Worm (Caenorhabditis elegans) whole organism, L3 larva: Measurements from ENCODE around the gene T28C6.5.

Experiments
- R02D3.7 ChIP-seq: fragments of 150-350 bp; optimal IDR thresholded peaks from 2 replicates; lab custom pipeline; 2014; ENCODE audit warnings: missing biosample characterization, missing genetic modification characterization
- ama-1 ChIP-seq: fragments of 150-350 bp; optimal IDR thresholded peaks from 2 replicates; lab custom pipeline; 2018
- ceh-16 ChIP-seq: sonication (generic microtip); optimal IDR thresholded peaks from 2 replicates; lab custom pipeline; 2017; ENCODE audit warnings: missing biosample characterization, missing genetic modification characterization
- elt-2 ChIP-seq: sonication (generic microtip); optimal IDR thresholded peaks from 2 replicates; lab custom pipeline; 2016; ENCODE audit warnings: missing genetic modification reagents, mild to moderate bottlenecking, missing genetic modification characterization, missing compliant biosample characterization
- elt-3 ChIP-seq, 3 experiments: fragments of 150-350 bp in 1 of 3; sonication (generic microtip) in 2 of 3; optimal IDR thresholded peaks; 2 replicates in 2 of 3; 4 replicates in 1 of 3; lab custom pipeline; 2014 to 2017; ENCODE audit warnings: missing biosample characterization in 3 of 3, missing genetic modification characterization in 3 of 3
- fkh-10 ChIP-seq: sonication (generic microtip); optimal IDR thresholded peaks from 2 replicates; lab custom pipeline; 2017; ENCODE audit warnings: missing biosample characterization, missing genetic modification reagents, missing genetic modification characterization
- nhr-23 ChIP-seq: fragments of 150-350 bp; optimal IDR thresholded peaks from 2 replicates; lab custom pipeline; 2014; ENCODE audit warnings: missing biosample characterization, missing genetic modification reagents, missing genetic modification characterization
- nhr-237 ChIP-seq: fragments of 150-350 bp; optimal IDR thresholded peaks from 2 replicates; lab custom pipeline; 2014; ENCODE audit warnings: missing biosample characterization, missing genetic modification characterization
- nhr-25 ChIP-seq: sonication (generic microtip); optimal IDR thresholded peaks from 2 replicates; lab custom pipeline; 2017; ENCODE audit warnings: missing biosample characterization, missing genetic modification characterization
- nhr-76 ChIP-seq: fragments of 150-350 bp; sonication (generic microtip); optimal IDR thresholded peaks from 5 replicates; lab custom pipeline; 2014; ENCODE audit warnings: missing biosample characterization, missing genetic modification characterization
- pqm-1 ChIP-seq: fragments of 150-350 bp; optimal IDR thresholded peaks from 2 replicates; lab custom pipeline; 2017; ENCODE audit warnings: missing biosample characterization, missing genetic modification characterization, inconsistent platforms
- snpc-4 ChIP-seq: fragments of 150-350 bp; optimal IDR thresholded peaks from 2 replicates; lab custom pipeline; 2014; ENCODE audit warnings: missing biosample characterization, missing genetic modification characterization
- zag-1 ChIP-seq: fragments of 150-350 bp; optimal IDR thresholded peaks from 2 replicates; lab custom pipeline; 2014; ENCODE audit warnings: missing biosample characterization, missing genetic modification characterization

ce11 chrIV:8820041-8820440 lies 1.2 kb upstream of the T28C6.5 start, which contains the start of gene T28C6.3:
- TF ChIP-seq nhr-237 (no peak), zag-1 (tag; lab: Kevin White, UChicago) (no peak), ama-1 (no peak), snpc-4 (tag; lab: Kevin White, UChicago) (no peak), ceh-16 (tag; lab: Kevin White, UChicago) (no peak), nhr-25 (tag; lab: Kevin White, UChicago) (no peak), pqm-1 (tag; lab: Kevin White, UChicago) (no peak), fkh-10 (GFP tag; lab: Kevin White, UChicago) (no peak), elt-2 (tag; lab: Kevin White, UChicago) (no peak), nhr-76 (no peak), nhr-23 (tag; lab: Kevin White, UChicago) (no peak), elt-3 (tag; optimal IDR thresholded peaks at IDR 0.05; lab: Kevin White, UChicago) (no peak), R02D3.7 (no peak)
